Worm (Caenorhabditis elegans): Measurements from ENCODE around the gene glb-6.

Gene glb-6

DNA sequence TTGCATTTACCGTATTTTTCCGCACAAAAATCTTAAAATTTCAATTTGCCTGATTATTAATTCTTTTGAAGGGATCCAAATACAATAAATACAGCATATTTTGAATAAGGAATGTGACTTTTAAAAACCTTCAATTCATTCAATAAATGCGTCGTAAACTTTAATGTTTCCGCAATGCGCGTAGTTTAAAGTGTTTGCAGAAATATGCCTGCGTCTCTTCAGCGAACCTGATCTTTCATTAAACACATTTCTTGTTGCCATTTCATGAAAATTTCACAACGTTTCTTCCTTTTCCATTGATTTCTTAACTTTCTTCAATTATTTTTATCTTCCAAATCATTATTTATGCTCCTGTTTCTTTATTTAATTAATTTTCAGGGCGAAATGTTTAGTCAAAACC is 22.0 kb upstream of the glb-6 start, which contains the start of gene vps-37:
Gene vps-37 (plus strand): TSS at position 378 of the 400 bp plus-strand sequence.
- TF ChIP-seq elt-1 (tag; optimal IDR thresholded peaks at IDR 0.05; ENCODE audit: borderline replicate concordance, insufficient read depth), result no peak
- no peak for TF ChIP-seq ham-2 (GFP tag; optimal IDR thresholded peaks at IDR 0.05)
- no peak for TF ChIP-seq ceh-83 (GFP tag; optimal IDR thresholded peaks at IDR 0.05)
- no peak for TF ChIP-seq sem-2 (GFP tag; optimal IDR thresholded peaks at IDR 0.05)
- peak; percentile 51 for TF ChIP-seq M03D4.4 (tag; optimal IDR thresholded peaks at IDR 0.05)
- no peak for TF ChIP-seq unc-39 (tag; optimal IDR thresholded peaks at IDR 0.05)
- no peak for TF ChIP-seq unc-120 (tag; optimal IDR thresholded peaks at IDR 0.05; ENCODE audit: poor library complexity, severe bottlenecking)
- TF ChIP-seq snpc-4 (tag; optimal IDR thresholded peaks at IDR 0.05), result no peak
- TF ChIP-seq ceh-43 (GFP tag; optimal IDR thresholded peaks at IDR 0.05), result peak; percentile 11
- TF ChIP-seq nhr-76 (tag; optimal IDR thresholded peaks at IDR 0.05), result no peak
- peak; percentile 43 for TF ChIP-seq lin-13 (tag; optimal IDR thresholded peaks at IDR 0.05)
- no peak for TF ChIP-seq zip-8 (tag; optimal IDR thresholded peaks at IDR 0.05)
- no peak for TF ChIP-seq mab-5 (tag; optimal IDR thresholded peaks at IDR 0.05)
- no peak for TF ChIP-seq tbx-8 (GFP tag; optimal IDR thresholded peaks at IDR 0.05)
- TF ChIP-seq nhr-237 (tag; optimal IDR thresholded peaks at IDR 0.05), result peak; percentile 70
- peak; percentile 98 for TF ChIP-seq ces-1 (GFP tag; optimal IDR thresholded peaks at IDR 0.05)
- TF ChIP-seq ceh-39 (tag; optimal IDR thresholded peaks at IDR 0.05), result peak; percentile 44
- TF ChIP-seq flh-1 (GFP tag; optimal IDR thresholded peaks at IDR 0.05), result no peak
- peak; percentile 56 for TF ChIP-seq sptf-1 (tag; optimal IDR thresholded peaks at IDR 0.05)
- TF ChIP-seq pha-4 (tag; optimal IDR thresholded peaks at IDR 0.05), result peak; percentile 72
- no peak for TF ChIP-seq nhr-28 (tag; optimal IDR thresholded peaks at IDR 0.05)
- no peak for TF ChIP-seq nhr-12 (tag; optimal IDR thresholded peaks at IDR 0.05)
- peak; percentile 86 for TF ChIP-seq lsy-2 (tag; optimal IDR thresholded peaks at IDR 0.05)
- TF ChIP-seq cnd-1 (tag; optimal IDR thresholded peaks at IDR 0.05), result peak; percentile 39
- peak; percentile 21 for TF ChIP-seq drap-1 (GFP tag; optimal IDR thresholded peaks at IDR 0.05)
- TF ChIP-seq hlh-1 (tag; optimal IDR thresholded peaks at IDR 0.05), result no peak
- no peak for TF ChIP-seq blmp-1 (tag; optimal IDR thresholded peaks at IDR 0.05)
- TF ChIP-seq mep-1 (tag; optimal IDR thresholded peaks at IDR 0.05), result peak; percentile 76
- TF ChIP-seq nhr-2 (tag; optimal IDR thresholded peaks at IDR 0.05), result no peak
- TF ChIP-seq elt-3 (tag; optimal IDR thresholded peaks at IDR 0.05), result no peak
- peak; percentile 3 for TF ChIP-seq ztf-11 (tag; optimal IDR thresholded peaks at IDR 0.05)
- no peak for TF ChIP-seq lin-32 (GFP tag; optimal IDR thresholded peaks at IDR 0.05)
- peak; percentile 18 for TF ChIP-seq bed-3 (GFP tag; optimal IDR thresholded peaks at IDR 0.05)
- TF ChIP-seq mls-2 (tag; optimal IDR thresholded peaks at IDR 0.05), result peak; percentile 32
- peak; percentile 4 for TF ChIP-seq unc-62 (GFP tag; optimal IDR thresholded peaks at IDR 0.05)

DNA sequence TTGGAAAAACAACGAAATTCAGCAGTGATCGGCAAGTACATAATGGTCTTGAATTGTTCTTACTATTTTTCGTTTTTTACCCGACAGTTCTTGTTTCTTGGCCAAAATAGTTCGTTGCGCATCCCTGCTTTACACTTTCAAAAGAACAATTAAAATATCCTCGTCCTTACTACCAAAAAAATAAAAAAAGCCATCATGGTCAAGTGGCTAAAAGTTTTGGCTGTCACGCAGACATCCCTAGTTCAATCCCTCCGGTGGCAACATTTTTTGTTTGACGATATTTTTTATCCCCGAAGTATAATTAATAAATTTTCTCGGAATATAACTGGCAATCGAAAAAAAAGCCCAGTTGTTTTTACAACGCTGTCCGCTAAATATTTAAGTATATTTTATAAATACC is 21.6 kb upstream of the glb-6 start:
- TF ChIP-seq elt-1 (tag; optimal IDR thresholded peaks at IDR 0.05; ENCODE audit: borderline replicate concordance, insufficient read depth) (no peak), ceh-39 (tag; optimal IDR thresholded peaks at IDR 0.05) (no peak), nhr-2 (tag; optimal IDR thresholded peaks at IDR 0.05) (no peak), nhr-237 (tag; optimal IDR thresholded peaks at IDR 0.05) (no peak), sptf-1 (tag; optimal IDR thresholded peaks at IDR 0.05) (no peak), M03D4.4 (tag; optimal IDR thresholded peaks at IDR 0.05) (no peak), pha-4 (tag; optimal IDR thresholded peaks at IDR 0.05) (no peak), ham-2 (GFP tag; optimal IDR thresholded peaks at IDR 0.05) (no peak), snpc-4 (tag; optimal IDR thresholded peaks at IDR 0.05) (no peak), lsy-2 (tag; optimal IDR thresholded peaks at IDR 0.05) (no peak), nhr-12 (tag; optimal IDR thresholded peaks at IDR 0.05) (no peak), zip-8 (tag; optimal IDR thresholded peaks at IDR 0.05) (no peak), hlh-1 (tag; optimal IDR thresholded peaks at IDR 0.05) (no peak), lin-32 (GFP tag; optimal IDR thresholded peaks at IDR 0.05) (no peak), drap-1 (GFP tag; optimal IDR thresholded peaks at IDR 0.05) (no peak), tbx-8 (GFP tag; optimal IDR thresholded peaks at IDR 0.05) (no peak), ces-1 (GFP tag; optimal IDR thresholded peaks at IDR 0.05) (no peak), nhr-28 (tag; optimal IDR thresholded peaks at IDR 0.05) (no peak), unc-62 (GFP tag; optimal IDR thresholded peaks at IDR 0.05) (no peak)

DNA sequence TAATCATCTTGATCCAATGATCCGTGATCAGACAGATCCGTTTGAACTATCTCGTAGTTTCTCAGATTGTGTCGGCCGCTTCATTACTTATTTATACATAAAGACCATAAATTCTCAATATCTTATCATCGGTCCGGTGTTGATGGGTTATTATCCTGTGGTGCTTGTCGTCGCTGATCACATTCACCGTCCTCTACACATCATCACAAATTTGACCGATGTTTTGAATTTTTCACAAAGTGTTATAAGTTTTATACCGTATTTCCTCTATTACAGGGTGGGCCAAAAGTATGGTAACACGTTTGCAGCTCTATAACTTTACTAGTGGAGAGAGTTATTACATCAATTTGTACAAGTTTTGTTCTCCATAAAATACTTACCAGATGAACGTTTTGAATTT is 17.6 kb upstream of the glb-6 start:
- TF ChIP-seq nhr-28 (tag; optimal IDR thresholded peaks at IDR 0.05) (no peak), elt-3 (tag; optimal IDR thresholded peaks at IDR 0.05) (no peak), drap-1 (GFP tag; optimal IDR thresholded peaks at IDR 0.05) (no peak), ces-1 (GFP tag; optimal IDR thresholded peaks at IDR 0.05) (no peak), sem-2 (GFP tag; optimal IDR thresholded peaks at IDR 0.05) (no peak), unc-62 (GFP tag; optimal IDR thresholded peaks at IDR 0.05) (no peak), blmp-1 (tag; optimal IDR thresholded peaks at IDR 0.05) (no peak), lin-13 (tag; optimal IDR thresholded peaks at IDR 0.05) (no peak), pha-4 (tag; optimal IDR thresholded peaks at IDR 0.05) (no peak), bed-3 (GFP tag; optimal IDR thresholded peaks at IDR 0.05) (no peak), zip-8 (tag; optimal IDR thresholded peaks at IDR 0.05) (no peak), flh-1 (GFP tag; optimal IDR thresholded peaks at IDR 0.05) (no peak), ceh-39 (tag; optimal IDR thresholded peaks at IDR 0.05) (no peak), ceh-83 (GFP tag; optimal IDR thresholded peaks at IDR 0.05) (no peak), nhr-237 (tag; optimal IDR thresholded peaks at IDR 0.05) (no peak), unc-120 (tag; optimal IDR thresholded peaks at IDR 0.05; ENCODE audit: poor library complexity, severe bottlenecking) (no peak), mab-5 (tag; optimal IDR thresholded peaks at IDR 0.05) (no peak), nhr-12 (tag; optimal IDR thresholded peaks at IDR 0.05) (no peak), elt-1 (tag; optimal IDR thresholded peaks at IDR 0.05; ENCODE audit: borderline replicate concordance, insufficient read depth) (no peak), snpc-4 (tag; optimal IDR thresholded peaks at IDR 0.05) (no peak)

All from whole organism, mixed stage, embryonic.